Worm (Caenorhabditis elegans) whole organism, L1 larva: ENCODE data around the gene R151.10.

Experiments
- blmp-1 ChIP-seq: fragments of 150-350 bp; optimal IDR thresholded peaks from 2 replicates; lab custom pipeline; 2014; ENCODE audit warnings: missing biosample characterization, missing genetic modification characterization
- ces-1 ChIP-seq: fragments of 150-350 bp; optimal IDR thresholded peaks from 2 replicates; lab custom pipeline; 2014; ENCODE audit warnings: missing biosample characterization, missing genetic modification reagents, missing genetic modification characterization
- nhr-28 ChIP-seq: fragments of 150-350 bp; optimal IDR thresholded peaks from 2 replicates; lab custom pipeline; 2014; ENCODE audit warnings: missing biosample characterization, missing genetic modification characterization
- nhr-85 ChIP-seq: sonication (generic microtip); peaks from one replicate; lab custom pipeline; 2016; ENCODE audit warnings: missing genetic modification characterization, inconsistent platforms, missing compliant biosample characterization
- pqm-1 ChIP-seq: sonication (generic microtip); optimal IDR thresholded peaks from 3 replicates; lab custom pipeline; 2017; ENCODE audit warnings: missing biosample characterization, missing genetic modification characterization
- unc-62 ChIP-seq: fragments of 150-350 bp; optimal IDR thresholded peaks from 2 replicates; lab custom pipeline; 2014; ENCODE audit warnings: missing biosample characterization, missing genetic modification reagents, missing genetic modification characterization
- ztf-11 ChIP-seq, 2 experiments: sonication (generic microtip); optimal IDR thresholded peaks; 2 replicates each; lab custom pipeline; 2016 to 2017; ENCODE audit warnings: missing genetic modification characterization in 2 of 2, missing biosample characterization in 1 of 2, missing compliant biosample characterization in 1 of 2

- TF ChIP-seq ces-1 (no peak), unc-62 (GFP tag; lab: Kevin White, UChicago) (no peak), nhr-28 (no peak), pqm-1 (tag; lab: Kevin White, UChicago) (no peak), blmp-1 (tag; lab: Kevin White, UChicago) (peak; percentile 96), ztf-11 (tag; optimal IDR thresholded peaks at IDR 0.05; lab: Kevin White, UChicago) (no peak), nhr-85 (tag; lab: Kevin White, UChicago) (peak; percentile 96)
Observed at ce11 chrIII:7272828-7273227, 42.1 kb upstream of the R151.10 start.
